Worm (Caenorhabditis elegans) whole organism, late embryonic: ENCODE data around the gene Y65A5A.1.

Source experiments
- C08G9.2 ChIP-seq: sonication (generic microtip); optimal IDR thresholded peaks from 2 replicates; lab custom pipeline; 2016; ENCODE audit warnings: mild to moderate bottlenecking, missing genetic modification characterization, moderate library complexity, missing compliant biosample characterization
- C38D4.7 ChIP-seq: fragments of 200-800 bp; sonication (Bioruptor generic); optimal IDR thresholded peaks from 2 replicates; lab custom pipeline; 2018; ENCODE audit warnings: mild to moderate bottlenecking, missing genetic modification characterization, moderate library complexity, missing compliant biosample characterization
- F13H6.1 ChIP-seq: sonication (generic microtip); optimal IDR thresholded peaks from 2 replicates; lab custom pipeline; 2016; ENCODE audit warnings: missing genetic modification characterization, missing compliant biosample characterization
- K02D7.2 ChIP-seq: sonication (generic microtip); optimal IDR thresholded peaks from 2 replicates; lab custom pipeline; 2017; ENCODE audit warnings: mild to moderate bottlenecking, missing genetic modification characterization, missing compliant biosample characterization
- K09A11.1 ChIP-seq: sonication (generic microtip); optimal IDR thresholded peaks from 2 replicates; lab custom pipeline; 2017; ENCODE audit warnings: antibody characterized with exemption, mild to moderate bottlenecking, missing genetic modification characterization, missing compliant biosample characterization; ENCODE audit not compliant: insufficient read depth
- T23F11.4 ChIP-seq: fragments of 200-800 bp; sonication (Bioruptor generic); optimal IDR thresholded peaks from 2 replicates; lab custom pipeline; 2018; ENCODE audit warnings: mild to moderate bottlenecking, missing genetic modification characterization, missing compliant biosample characterization
- Y22D7AL.16 ChIP-seq: sonication (generic microtip); optimal IDR thresholded peaks from 2 replicates; lab custom pipeline; 2016; ENCODE audit warnings: missing genetic modification characterization, missing compliant biosample characterization
- ama-1 ChIP-seq: fragments of 150-350 bp; optimal IDR thresholded peaks from 2 replicates; lab custom pipeline; 2014
- ceh-14 ChIP-seq: sonication (generic microtip); optimal IDR thresholded peaks from 2 replicates; lab custom pipeline; 2016; ENCODE audit warnings: missing genotype, missing genetic modification characterization, missing compliant biosample characterization
- ceh-18 ChIP-seq: sonication (generic microtip); optimal IDR thresholded peaks from 2 replicates; lab custom pipeline; 2016; ENCODE audit warnings: missing genetic modification characterization, missing compliant biosample characterization
- ceh-19 ChIP-seq: fragments of 200-800 bp; sonication (Bioruptor generic); optimal IDR thresholded peaks from 2 replicates; lab custom pipeline; 2018; ENCODE audit warnings: mild to moderate bottlenecking, missing genetic modification characterization, missing compliant biosample characterization
- ceh-2 ChIP-seq: sonication (generic microtip); optimal IDR thresholded peaks from 2 replicates; lab custom pipeline; 2016; ENCODE audit warnings: missing genotype, missing genetic modification characterization, missing compliant biosample characterization
- ceh-30 ChIP-seq: fragments of 150-350 bp; optimal IDR thresholded peaks from 2 replicates; lab custom pipeline; 2014; ENCODE audit warnings: missing biosample characterization, missing genetic modification characterization
- ceh-31 ChIP-seq: sonication (generic microtip); optimal IDR thresholded peaks from 2 replicates; lab custom pipeline; 2016; ENCODE audit warnings: missing genetic modification characterization, missing compliant biosample characterization
- ceh-34 ChIP-seq: sonication (generic microtip); optimal IDR thresholded peaks from 2 replicates; lab custom pipeline; 2016; ENCODE audit warnings: mild to moderate bottlenecking, missing genetic modification characterization, missing compliant biosample characterization
- ceh-45 ChIP-seq: fragments of 200-800 bp; sonication (Bioruptor generic); IDR thresholded peaks from 2 replicates; pipeline ENCODE4 v1.3.6; 2022; ENCODE audit warnings: missing genetic modification reagents, missing genetic modification characterization, missing compliant biosample characterization
- ceh-48 ChIP-seq: sonication (generic microtip); optimal IDR thresholded peaks from 2 replicates; lab custom pipeline; 2016; ENCODE audit warnings: missing genetic modification characterization, inconsistent platforms, missing compliant biosample characterization
- ceh-9 ChIP-seq: sonication (generic microtip); optimal IDR thresholded peaks from 2 replicates; lab custom pipeline; 2016; ENCODE audit warnings: mild to moderate bottlenecking, missing genetic modification characterization, inconsistent platforms, missing compliant biosample characterization
- che-1 ChIP-seq: sonication (generic microtip); optimal IDR thresholded peaks from 2 replicates; lab custom pipeline; 2016; ENCODE audit warnings: mild to moderate bottlenecking, missing genetic modification characterization, missing compliant biosample characterization
- dmd-4 ChIP-seq: sonication (generic microtip); optimal IDR thresholded peaks from 2 replicates; lab custom pipeline; 2016; ENCODE audit warnings: borderline replicate concordance, missing genetic modification characterization, missing compliant biosample characterization
- elt-4 ChIP-seq: sonication (generic microtip); optimal IDR thresholded peaks from 2 replicates; lab custom pipeline; 2016; ENCODE audit warnings: missing genetic modification characterization, missing compliant biosample characterization
- ets-4 ChIP-seq: sonication (generic microtip); optimal IDR thresholded peaks from 2 replicates; lab custom pipeline; 2016; ENCODE audit warnings: missing genetic modification characterization, missing compliant biosample characterization
- eyg-1 ChIP-seq: sonication (generic microtip); optimal IDR thresholded peaks from 2 replicates; lab custom pipeline; 2016; ENCODE audit warnings: missing genotype, missing genetic modification characterization, missing compliant biosample characterization
- fax-1 ChIP-seq: sonication (generic microtip); optimal IDR thresholded peaks from 2 replicates; lab custom pipeline; 2016; ENCODE audit warnings: missing genotype, missing genetic modification characterization, missing compliant biosample characterization
- fkh-6 ChIP-seq: sonication (generic microtip); optimal IDR thresholded peaks from 2 replicates; lab custom pipeline; 2016; ENCODE audit warnings: missing genetic modification characterization, missing compliant biosample characterization
- gmeb-2 ChIP-seq: sonication (generic microtip); optimal IDR thresholded peaks from 2 replicates; lab custom pipeline; 2016; ENCODE audit warnings: missing genetic modification characterization, inconsistent platforms, missing compliant biosample characterization
- hlh-13 ChIP-seq: fragments of 200-800 bp; sonication (Bioruptor generic); optimal IDR thresholded peaks from 2 replicates; lab custom pipeline; 2018; ENCODE audit warnings: mild to moderate bottlenecking, missing genetic modification characterization, missing compliant biosample characterization
- hlh-30 ChIP-seq: sonication (generic microtip); optimal IDR thresholded peaks from 2 replicates; lab custom pipeline; 2017; ENCODE audit warnings: antibody characterized with exemption, missing genetic modification characterization, missing compliant biosample characterization; ENCODE audit not compliant: insufficient read depth
- hlh-6 ChIP-seq: sonication (generic microtip); optimal IDR thresholded peaks from 2 replicates; lab custom pipeline; 2016; ENCODE audit warnings: missing genotype, missing genetic modification characterization, missing compliant biosample characterization
- lim-6 ChIP-seq: sonication (generic microtip); optimal IDR thresholded peaks from 2 replicates; lab custom pipeline; 2016; ENCODE audit warnings: missing genetic modification characterization, missing compliant biosample characterization
- madf-2 ChIP-seq: sonication (generic microtip); optimal IDR thresholded peaks from 2 replicates; lab custom pipeline; 2017; ENCODE audit warnings: missing genetic modification characterization, missing compliant biosample characterization
- mec-3 ChIP-seq: sonication (generic microtip); optimal IDR thresholded peaks from 2 replicates; lab custom pipeline; 2016; ENCODE audit warnings: borderline replicate concordance, missing genetic modification characterization, missing compliant biosample characterization
- nhr-11 ChIP-seq: fragments of 150-350 bp; optimal IDR thresholded peaks from 2 replicates; lab custom pipeline; 2014; ENCODE audit warnings: missing biosample characterization, missing genetic modification characterization
- nhr-232 ChIP-seq: sonication (generic microtip); optimal IDR thresholded peaks from 2 replicates; lab custom pipeline; 2016; ENCODE audit warnings: missing genetic modification characterization, missing compliant biosample characterization
- pag-3 ChIP-seq: sonication (generic microtip); optimal IDR thresholded peaks from 2 replicates; lab custom pipeline; 2016; ENCODE audit warnings: missing compliant biosample characterization, missing genetic modification characterization, borderline replicate concordance
- pat-9 ChIP-seq: fragments of 200-800 bp; sonication (Bioruptor generic); optimal IDR thresholded peaks from 2 replicates; lab custom pipeline; 2018; ENCODE audit warnings: mild to moderate bottlenecking, missing genetic modification characterization, moderate library complexity, missing compliant biosample characterization
- pha-4 ChIP-seq: fragments of 150-350 bp; optimal IDR thresholded peaks from 2 replicates; lab custom pipeline; 2018; ENCODE audit warnings: missing biosample characterization, missing genetic modification reagents, missing genetic modification characterization
- rnt-1 ChIP-seq: sonication (generic microtip); optimal IDR thresholded peaks from 2 replicates; lab custom pipeline; 2016; ENCODE audit warnings: missing genetic modification characterization, missing compliant biosample characterization
- sox-2 ChIP-seq: fragments of 200-800 bp; sonication (Bioruptor generic); IDR thresholded peaks from 2 replicates; pipeline ENCODE4 v1.3.6; 2022; ENCODE audit warnings: missing genetic modification reagents, missing genetic modification characterization, missing compliant biosample characterization
- sox-4 ChIP-seq: sonication (generic microtip); optimal IDR thresholded peaks from 2 replicates; lab custom pipeline; 2017; ENCODE audit warnings: mild to moderate bottlenecking, missing genetic modification characterization, inconsistent platforms, missing compliant biosample characterization
- syd-9 ChIP-seq: sonication (generic microtip); optimal IDR thresholded peaks from 2 replicates; lab custom pipeline; 2016; ENCODE audit warnings: mild to moderate bottlenecking, missing genetic modification characterization, moderate library complexity, missing compliant biosample characterization
- tbx-2 ChIP-seq: sonication (generic microtip); optimal IDR thresholded peaks from 2 replicates; lab custom pipeline; 2016; ENCODE audit warnings: missing genetic modification characterization, missing compliant biosample characterization
- ttx-3 ChIP-seq: sonication (generic microtip); optimal IDR thresholded peaks from 2 replicates; lab custom pipeline; 2016; ENCODE audit warnings: missing genetic modification reagents, missing genetic modification characterization, missing compliant biosample characterization
- unc-3 ChIP-seq, 2 experiments: fragments of 200-800 bp in 1 of 2; sonication (Bioruptor generic) in 1 of 2; sonication (generic microtip) in 1 of 2; conservative IDR thresholded peaks in 1 of 2; optimal IDR thresholded peaks in 1 of 2; 2 replicates each; pipeline versions ENCODE4 v1.3.6 to Lab custom; 2016 to 2022; ENCODE audit warnings: missing compliant biosample characterization in 2 of 2, missing genetic modification characterization in 2 of 2, missing genetic modification reagents in 1 of 2
- unc-42 ChIP-seq: sonication (generic microtip); optimal IDR thresholded peaks from 2 replicates; lab custom pipeline; 2016; ENCODE audit warnings: missing genotype, missing genetic modification characterization, missing compliant biosample characterization
- unc-55 ChIP-seq: sonication (generic microtip); optimal IDR thresholded peaks from 2 replicates; lab custom pipeline; 2017; ENCODE audit warnings: missing biosample characterization, missing genetic modification reagents, missing genetic modification characterization
- unc-86 ChIP-seq: sonication (generic microtip); optimal IDR thresholded peaks from 2 replicates; lab custom pipeline; 2016; ENCODE audit warnings: missing genetic modification characterization, missing compliant biosample characterization
- zip-5 ChIP-seq: sonication (generic microtip); optimal IDR thresholded peaks from 2 replicates; lab custom pipeline; 2016; ENCODE audit warnings: missing genetic modification characterization, missing compliant biosample characterization
- ztf-16 ChIP-seq: sonication (generic microtip); optimal IDR thresholded peaks from 2 replicates; lab custom pipeline; 2017; ENCODE audit warnings: missing genetic modification characterization, missing compliant biosample characterization

Gene Y65A5A.1

DNA sequence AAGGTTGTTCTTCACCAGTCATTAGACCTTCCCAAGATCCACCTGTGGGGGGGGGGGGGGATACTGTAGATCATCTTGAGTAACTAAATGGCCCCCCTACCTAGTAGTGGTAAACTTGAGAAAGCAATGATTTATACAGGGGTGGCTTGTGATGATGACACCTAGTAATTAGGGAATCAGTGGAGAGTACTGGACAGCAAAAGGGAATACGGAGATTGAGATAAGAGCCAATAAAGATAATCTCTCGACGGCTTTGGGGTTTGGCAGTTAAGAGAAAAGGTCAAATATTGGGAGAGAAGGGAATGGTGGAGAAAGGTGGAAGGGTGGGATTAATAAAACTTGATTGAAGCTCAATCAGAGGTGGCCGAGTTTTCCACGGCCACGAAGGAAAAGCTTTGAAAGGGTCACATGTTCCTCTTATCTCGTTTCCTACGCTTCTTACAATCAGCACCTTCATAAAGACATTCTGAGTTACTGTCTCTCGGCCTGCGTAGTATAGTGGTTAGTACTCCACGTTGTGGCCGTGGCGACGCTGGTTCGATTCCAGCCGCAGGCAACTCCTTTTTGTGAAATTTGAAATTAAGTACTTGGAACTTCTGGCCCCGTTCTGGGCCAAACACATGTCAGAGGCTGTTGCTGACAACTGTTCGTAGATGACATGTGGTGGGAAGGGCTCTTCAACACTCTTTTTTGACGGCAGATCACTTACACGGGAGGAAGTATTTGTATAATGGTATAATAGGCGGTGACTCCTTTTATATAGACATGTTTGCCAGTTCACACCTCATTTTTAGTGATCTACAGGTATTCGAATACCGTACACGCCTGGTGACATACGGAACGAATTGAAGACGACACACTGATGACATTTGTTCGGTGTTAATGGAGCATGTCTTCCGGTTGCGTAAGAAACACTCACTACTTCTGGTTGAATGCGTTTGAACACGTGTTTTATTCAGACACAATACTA is 1.1 kb upstream of the Y65A5A.1 start (continued):
- TF ChIP-seq sox-2 (no peak), K02D7.2 (tag; lab: Kevin White, UChicago) (no peak), nhr-11 (tag; lab: Kevin White, UChicago) (no peak), pag-3 (tag; lab: Kevin White, UChicago) (no peak), ceh-48 (no peak), rnt-1 (tag; lab: Kevin White, UChicago) (peak; percentile 33), ama-1 (no peak), F13H6.1 (tag; lab: Kevin White, UChicago) (no peak), ztf-16 (tag; lab: Kevin White, UChicago) (no peak), hlh-13 (GFP tag; lab: Kevin White, UChicago) (no peak), madf-2 (tag; lab: Kevin White, UChicago) (no peak), hlh-30 (tag; lab: Kevin White, UChicago) (peak; percentile 26), unc-42 (tag; lab: Kevin White, UChicago) (no peak), K09A11.1 (tag; lab: Kevin White, UChicago) (no peak), che-1 (no peak), ets-4 (tag; lab: Kevin White, UChicago) (no peak), fax-1 (tag; lab: Kevin White, UChicago) (no peak), syd-9 (tag; lab: Kevin White, UChicago) (no peak), ceh-31 (tag; lab: Kevin White, UChicago) (peak; percentile 49), ttx-3 (tag; lab: Kevin White, UChicago) (no peak), lim-6 (tag; lab: Kevin White, UChicago) (no peak), unc-55 (GFP tag; lab: Kevin White, UChicago) (no peak), sox-4 (no peak), gmeb-2 (tag; lab: Kevin White, UChicago) (no peak), ceh-2 (peak; percentile 20), ceh-19 (GFP tag; lab: Kevin White, UChicago) (no peak), C08G9.2 (tag; lab: Kevin White, UChicago) (peak; percentile 16), unc-3 (GFP tag; conservative IDR thresholded peaks at IDR 0.05; lab: Robert Waterston, UW) (no peak), unc-3 (tag; optimal IDR thresholded peaks at IDR 0.05; lab: Kevin White, UChicago) (no peak), ceh-34 (tag; lab: Kevin White, UChicago) (no peak), tbx-2 (tag; lab: Kevin White, UChicago) (peak; percentile 64), eyg-1 (tag; lab: Kevin White, UChicago) (no peak), ceh-30 (tag; lab: Kevin White, UChicago) (no peak), unc-86 (tag; lab: Kevin White, UChicago) (no peak), zip-5 (tag; lab: Kevin White, UChicago) (no peak), dmd-4 (tag; lab: Kevin White, UChicago) (no peak), ceh-45 (no peak), elt-4 (tag; lab: Kevin White, UChicago) (no peak), ceh-9 (no peak), pha-4 (tag; lab: Kevin White, UChicago) (no peak), pat-9 (no peak)

DNA sequence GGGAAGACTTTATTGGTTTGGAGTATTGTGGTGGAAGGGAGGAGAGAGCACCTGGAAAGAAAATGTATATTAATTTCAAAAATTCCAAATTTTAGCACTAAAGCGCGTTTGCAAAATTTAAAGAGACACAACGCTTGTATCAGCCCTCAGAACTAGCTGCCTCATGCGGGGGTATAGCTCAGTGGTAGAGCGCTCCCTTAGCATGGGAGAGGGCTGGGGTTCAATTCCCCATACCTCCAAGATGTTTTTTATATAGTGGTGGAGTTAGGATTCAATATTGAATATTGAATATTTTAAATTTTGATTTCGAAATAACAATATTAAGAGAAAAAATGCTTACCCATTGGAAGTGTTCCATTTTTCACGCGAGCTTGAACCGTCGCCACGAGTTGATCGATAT is 609 bp downstream of the Y65A5A.1 start:
- TF ChIP-seq ceh-31 (tag; lab: Kevin White, UChicago) (no peak), nhr-11 (tag; lab: Kevin White, UChicago) (no peak), mec-3 (tag; lab: Kevin White, UChicago) (no peak), nhr-232 (tag; lab: Kevin White, UChicago) (peak; percentile 21), gmeb-2 (tag; lab: Kevin White, UChicago) (peak; percentile 49), hlh-6 (no peak), ceh-14 (peak; percentile 55), ceh-18 (tag; lab: Kevin White, UChicago) (peak; percentile 4), hlh-13 (GFP tag; lab: Kevin White, UChicago) (peak; percentile 34), ceh-30 (tag; lab: Kevin White, UChicago) (no peak), Y22D7AL.16 (tag; lab: Kevin White, UChicago) (peak; percentile 49), zip-5 (tag; lab: Kevin White, UChicago) (no peak), C08G9.2 (tag; lab: Kevin White, UChicago) (no peak), T23F11.4 (GFP tag; lab: Kevin White, UChicago) (no peak), tbx-2 (tag; lab: Kevin White, UChicago) (no peak), ttx-3 (tag; lab: Kevin White, UChicago) (peak; percentile 26), fkh-6 (peak; percentile 40), C38D4.7 (GFP tag; lab: Kevin White, UChicago) (peak; percentile 45), hlh-30 (tag; lab: Kevin White, UChicago) (no peak), sox-2 (no peak), pha-4 (tag; lab: Kevin White, UChicago) (no peak)
